Fruit fly (Drosophila melanogaster): ENCODE measurements around the gene CG31676.

- TF ChIP-seq CG15710 (tag; optimal IDR thresholded peaks at IDR 0.05) (no peak), Pif1A (GFP tag; optimal IDR thresholded peaks at IDR 0.05) (no peak), Pif1B (GFP tag; optimal IDR thresholded peaks at IDR 0.05) (no peak), rn (GFP tag; IDR thresholded peaks at IDR 0.05) (no peak), CG13204 (GFP tag; optimal IDR thresholded peaks at IDR 0.05) (no peak), CG34367 (tag; optimal IDR thresholded peaks at IDR 0.05) (no peak)
These were observed 37.5 kb downstream of the CG31676 start for dm6 chr2L:20878052-20878451.

Data from whole organism, pupa.